Worm (Caenorhabditis elegans) whole organism, L3 larva: ENCODE results near the gene mecr-1.

ENCODE experiments used
- R02D3.7 ChIP-seq: fragments of 150-350 bp; optimal IDR thresholded peaks from 2 replicates; lab custom pipeline; 2014; ENCODE audit warnings: missing biosample characterization, missing genetic modification characterization
- ZK546.5 ChIP-seq: sonication (generic microtip); optimal IDR thresholded peaks from 2 replicates; lab custom pipeline; 2017; ENCODE audit warnings: missing biosample characterization, missing genetic modification characterization
- ama-1 ChIP-seq: fragments of 150-350 bp; optimal IDR thresholded peaks from 2 replicates; lab custom pipeline; 2018
- ceh-16 ChIP-seq: sonication (generic microtip); optimal IDR thresholded peaks from 2 replicates; lab custom pipeline; 2017; ENCODE audit warnings: missing biosample characterization, missing genetic modification characterization
- ceh-28 ChIP-seq: fragments of 150-350 bp; optimal IDR thresholded peaks from 2 replicates; lab custom pipeline; 2014; ENCODE audit warnings: missing biosample characterization, missing genetic modification reagents, missing genetic modification characterization
- ceh-82 ChIP-seq: fragments of 150-350 bp; optimal IDR thresholded peaks from 2 replicates; lab custom pipeline; 2014; ENCODE audit warnings: missing biosample characterization, missing genetic modification characterization
- ceh-9 ChIP-seq: sonication (generic microtip); optimal IDR thresholded peaks from 2 replicates; lab custom pipeline; 2018; ENCODE audit warnings: missing biosample characterization, missing genetic modification characterization
- daf-12 ChIP-seq: fragments of 150-350 bp; optimal IDR thresholded peaks from 2 replicates; lab custom pipeline; 2014; ENCODE audit warnings: missing biosample characterization, missing genetic modification reagents, missing genetic modification characterization
- egl-27 ChIP-seq: sonication (generic microtip); optimal IDR thresholded peaks from 4 replicates; lab custom pipeline; 2017; ENCODE audit warnings: missing biosample characterization, missing genetic modification reagents, missing genetic modification characterization
- egl-5 ChIP-seq: fragments of 150-350 bp; optimal IDR thresholded peaks from 2 replicates; lab custom pipeline; 2017; ENCODE audit warnings: missing biosample characterization, missing genetic modification reagents, missing genetic modification characterization, inconsistent platforms
- elt-2 ChIP-seq: sonication (generic microtip); optimal IDR thresholded peaks from 2 replicates; lab custom pipeline; 2016; ENCODE audit warnings: missing genetic modification reagents, mild to moderate bottlenecking, missing genetic modification characterization, missing compliant biosample characterization
- elt-3 ChIP-seq, 3 experiments: fragments of 150-350 bp in 1 of 3; sonication (generic microtip) in 2 of 3; optimal IDR thresholded peaks; 2 replicates in 2 of 3; 4 replicates in 1 of 3; lab custom pipeline; 2014 to 2017; ENCODE audit warnings: missing biosample characterization in 3 of 3, missing genetic modification characterization in 3 of 3
- eor-1 ChIP-seq, 2 experiments: fragments of 150-350 bp; optimal IDR thresholded peaks; 2 replicates each; lab custom pipeline; 2014 to 2018; ENCODE audit warnings: missing biosample characterization in 2 of 2, missing genetic modification characterization in 2 of 2
- fkh-2 ChIP-seq: fragments of 150-350 bp; optimal IDR thresholded peaks from 2 replicates; lab custom pipeline; 2014; ENCODE audit warnings: missing biosample characterization, missing genetic modification reagents, missing genetic modification characterization
- fos-1 ChIP-seq: fragments of 150-350 bp; optimal IDR thresholded peaks from 2 replicates; lab custom pipeline; 2014; ENCODE audit warnings: missing biosample characterization, missing genetic modification characterization
- hmg-11 ChIP-seq: sonication (generic microtip); optimal IDR thresholded peaks from 2 replicates; lab custom pipeline; 2016; ENCODE audit warnings: missing genetic modification characterization, missing compliant biosample characterization
- lin-15B ChIP-seq: fragments of 150-350 bp; optimal IDR thresholded peaks from 2 replicates; lab custom pipeline; 2014; ENCODE audit warnings: missing biosample characterization, missing genetic modification characterization
- lsy-12 ChIP-seq: sonication (generic microtip); optimal IDR thresholded peaks from 2 replicates; lab custom pipeline; 2016; ENCODE audit warnings: mild to moderate bottlenecking, missing genetic modification characterization, missing compliant biosample characterization
- mml-1 ChIP-seq: fragments of 150-350 bp; sonication (generic microtip); optimal IDR thresholded peaks from 3 replicates; lab custom pipeline; 2014; ENCODE audit warnings: missing biosample characterization, missing genetic modification characterization
- nfya-1 ChIP-seq: sonication (generic microtip); optimal IDR thresholded peaks from 2 replicates; lab custom pipeline; 2017; ENCODE audit warnings: missing genetic modification characterization, mild to moderate bottlenecking, missing compliant biosample characterization, antibody characterized with exemption, moderate library complexity; ENCODE audit not compliant: insufficient read depth
- nhr-11 ChIP-seq: fragments of 150-350 bp; optimal IDR thresholded peaks from 2 replicates; lab custom pipeline; 2014; ENCODE audit warnings: missing biosample characterization, missing genetic modification characterization
- nhr-23 ChIP-seq: fragments of 150-350 bp; optimal IDR thresholded peaks from 2 replicates; lab custom pipeline; 2014; ENCODE audit warnings: missing biosample characterization, missing genetic modification reagents, missing genetic modification characterization
- nhr-237 ChIP-seq: fragments of 150-350 bp; optimal IDR thresholded peaks from 2 replicates; lab custom pipeline; 2014; ENCODE audit warnings: missing biosample characterization, missing genetic modification characterization
- nhr-28 ChIP-seq: fragments of 150-350 bp; optimal IDR thresholded peaks from 2 replicates; lab custom pipeline; 2014; ENCODE audit warnings: missing biosample characterization, missing genetic modification characterization
- nhr-43 ChIP-seq: sonication (generic microtip); optimal IDR thresholded peaks from 2 replicates; lab custom pipeline; 2016; ENCODE audit warnings: mild to moderate bottlenecking, missing genetic modification characterization, missing compliant biosample characterization; ENCODE audit not compliant: poor library complexity, severe bottlenecking
- nhr-76 ChIP-seq: fragments of 150-350 bp; sonication (generic microtip); optimal IDR thresholded peaks from 5 replicates; lab custom pipeline; 2014; ENCODE audit warnings: missing biosample characterization, missing genetic modification characterization
- pha-4 ChIP-seq: fragments of 150-350 bp; optimal IDR thresholded peaks from 2 replicates; lab custom pipeline; 2014; ENCODE audit warnings: missing biosample characterization, missing genetic modification reagents, missing genetic modification characterization
- pqm-1 ChIP-seq: fragments of 150-350 bp; optimal IDR thresholded peaks from 2 replicates; lab custom pipeline; 2017; ENCODE audit warnings: missing biosample characterization, missing genetic modification characterization, inconsistent platforms
- sea-2 ChIP-seq: fragments of 150-350 bp; sonication (generic microtip); optimal IDR thresholded peaks from 4 replicates; lab custom pipeline; 2014; ENCODE audit warnings: missing biosample characterization, missing genetic modification reagents, missing genetic modification characterization
- skn-1 ChIP-seq: fragments of 150-350 bp; optimal IDR thresholded peaks from 2 replicates; lab custom pipeline; 2014; ENCODE audit warnings: missing biosample characterization, missing genetic modification characterization
- snpc-4 ChIP-seq: fragments of 150-350 bp; optimal IDR thresholded peaks from 2 replicates; lab custom pipeline; 2014; ENCODE audit warnings: missing biosample characterization, missing genetic modification characterization
- tbx-2 ChIP-seq: sonication (generic microtip); optimal IDR thresholded peaks from 2 replicates; lab custom pipeline; 2016; ENCODE audit warnings: mild to moderate bottlenecking, missing genetic modification characterization, missing compliant biosample characterization
- unc-62 ChIP-seq: fragments of 150-350 bp; sonication (generic microtip); optimal IDR thresholded peaks from 4 replicates; lab custom pipeline; 2014; ENCODE audit warnings: missing biosample characterization, missing genetic modification reagents, missing genetic modification characterization
- zag-1 ChIP-seq: fragments of 150-350 bp; optimal IDR thresholded peaks from 2 replicates; lab custom pipeline; 2014; ENCODE audit warnings: missing biosample characterization, missing genetic modification characterization
- ztf-11 ChIP-seq: fragments of 150-350 bp; optimal IDR thresholded peaks from 2 replicates; lab custom pipeline; 2014; ENCODE audit warnings: missing biosample characterization, missing genetic modification characterization
- ztf-4 ChIP-seq: fragments of 150-350 bp; optimal IDR thresholded peaks from 2 replicates; lab custom pipeline; 2014; ENCODE audit warnings: missing biosample characterization, missing genetic modification characterization

mecr-1 gene

ce11 chrII:13187188-13187587 is at the start of gene mecr-1:
Gene mecr-1, minus strand, starts transcription at chrII:13187314.
- TF ChIP-seq ztf-4 (tag; lab: Kevin White, UChicago) (no peak), ceh-28 (tag; lab: Kevin White, UChicago) (no peak), nhr-76 (tag; lab: Kevin White, UChicago) (no peak), egl-27 (no peak), nhr-23 (peak; percentile 26), nhr-28 (tag; lab: Kevin White, UChicago) (no peak), R02D3.7 (tag; lab: Kevin White, UChicago) (peak; percentile 91), lin-15B (peak; percentile 39), zag-1 (tag; lab: Kevin White, UChicago) (no peak), nfya-1 (peak; percentile 37), snpc-4 (tag; lab: Kevin White, UChicago) (no peak), elt-3 (tag; optimal IDR thresholded peaks at IDR 0.05; lab: Kevin White, UChicago) (no peak), unc-62 (no peak), ama-1 (lab: Kevin White, UChicago) (no peak), hmg-11 (tag; lab: Kevin White, UChicago) (peak; percentile 70), skn-1 (peak; percentile 3), mml-1 (tag; lab: Kevin White, UChicago) (no peak), fos-1 (tag; lab: Kevin White, UChicago) (no peak), pha-4 (peak; percentile 65), nhr-237 (no peak), nhr-43 (tag; lab: Kevin White, UChicago) (no peak), ceh-9 (tag; lab: Kevin White, UChicago) (no peak), pqm-1 (peak; percentile 12), ztf-11 (tag; lab: Kevin White, UChicago) (no peak), ceh-16 (tag; lab: Kevin White, UChicago) (no peak)

DNA sequence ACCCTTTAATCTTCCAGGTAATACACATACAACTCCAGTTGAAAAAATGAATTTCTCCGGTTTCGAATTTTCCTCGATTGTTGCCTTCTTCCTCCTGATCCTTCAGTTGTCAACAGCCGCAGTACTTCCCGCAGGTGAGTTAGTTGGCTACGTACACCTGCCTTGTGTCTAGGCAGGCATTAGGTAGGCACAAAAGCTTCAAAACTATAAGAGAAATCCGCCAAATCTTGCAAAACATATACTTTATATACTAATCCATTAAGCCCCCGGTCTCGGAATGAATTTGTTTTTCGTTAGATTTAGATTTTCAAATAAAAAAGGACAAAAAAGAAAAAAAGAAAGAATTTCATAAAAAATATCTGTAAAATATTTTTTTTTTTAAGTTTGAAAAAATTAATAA is 48.2 kb upstream of the mecr-1 start, which contains the start of gene flp-16:
TSS of gene flp-16 (plus strand) at position 18 of the 400 bp plus-strand sequence.
- no peak for TF ChIP-seq R02D3.7 (tag; lab: Kevin White, UChicago)

DNA sequence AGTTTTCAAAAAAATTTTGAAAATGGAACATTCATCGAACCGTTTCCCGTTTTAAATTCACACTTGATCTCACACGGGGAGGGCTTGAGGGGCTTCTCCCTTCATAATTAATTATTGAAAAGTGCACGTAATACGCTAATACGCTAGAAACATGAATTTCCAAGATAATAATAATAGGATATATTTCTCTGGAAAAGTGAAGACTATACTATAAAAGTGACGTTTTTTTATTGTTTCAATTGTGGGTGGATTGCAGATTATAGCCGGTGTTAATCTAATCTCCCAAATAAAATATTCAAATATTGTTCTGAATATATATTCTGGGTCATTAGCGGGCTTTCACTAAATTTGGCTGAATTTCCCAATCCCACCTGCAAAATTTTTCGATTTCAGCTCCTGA is 46.6 kb upstream of the mecr-1 start:
- TF ChIP-seq pha-4 = no peak
- TF ChIP-seq ceh-16 (tag; lab: Kevin White, UChicago) = no peak
- TF ChIP-seq nhr-43 (tag; lab: Kevin White, UChicago) = no peak
- TF ChIP-seq egl-27 = no peak

- TF ChIP-seq tbx-2 (tag; lab: Kevin White, UChicago) = no peak
- peak; percentile 90 for TF ChIP-seq nhr-11 (tag; lab: Kevin White, UChicago)
- TF ChIP-seq skn-1 = no peak
- TF ChIP-seq nhr-23 = no peak
- no peak for TF ChIP-seq lin-15B
- no peak for TF ChIP-seq R02D3.7 (tag; lab: Kevin White, UChicago)
- TF ChIP-seq zag-1 (tag; lab: Kevin White, UChicago) = no peak
- TF ChIP-seq nfya-1 = no peak
Measured at ce11 chrII:13230489-13231196, 43.5 kb upstream of the mecr-1 start.

DNA sequence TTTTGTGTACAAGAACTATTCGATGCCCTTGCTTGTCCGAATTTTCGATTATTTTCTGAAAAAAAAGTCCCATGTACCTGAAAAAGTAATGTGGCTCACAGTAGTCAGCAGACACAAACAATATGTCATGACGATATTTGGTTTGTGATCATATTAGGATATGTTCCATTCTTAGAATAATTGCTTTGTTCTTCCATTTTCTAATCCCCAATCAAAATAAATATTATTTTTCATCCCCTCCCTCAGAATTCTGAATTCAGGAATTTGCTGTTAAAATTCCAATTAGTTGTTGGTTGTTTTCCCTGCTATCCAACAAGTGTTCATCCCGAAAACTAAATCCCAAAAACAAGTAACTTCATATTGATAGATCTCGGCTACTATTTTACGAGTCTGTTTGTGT is 32.3 kb upstream of the mecr-1 start:
- TF ChIP-seq ZK546.5 (no peak), fkh-2 (tag; lab: Kevin White, UChicago) (no peak), lin-15B (no peak), ztf-4 (tag; lab: Kevin White, UChicago) (no peak), lsy-12 (tag; lab: Kevin White, UChicago) (no peak), elt-2 (no peak), R02D3.7 (tag; lab: Kevin White, UChicago) (no peak), nhr-28 (tag; lab: Kevin White, UChicago) (no peak), sea-2 (GFP tag; lab: Kevin White, UChicago) (no peak), ceh-9 (tag; lab: Kevin White, UChicago) (no peak), skn-1 (no peak), eor-1 (tag; optimal IDR thresholded peaks at IDR 0.05; lab: Kevin White, UChicago) (no peak), daf-12 (no peak), nhr-76 (tag; lab: Kevin White, UChicago) (no peak), ceh-82 (no peak), nhr-11 (tag; lab: Kevin White, UChicago) (no peak), egl-5 (no peak)
